Worm (Caenorhabditis elegans) whole organism, L1 larva: ENCODE data around the gene nlp-67.

ENCODE experiments used
- C16A3.4 ChIP-seq: fragments of 150-350 bp; optimal IDR thresholded peaks from 2 replicates; lab custom pipeline; 2014; ENCODE audit warnings: missing biosample characterization, missing genetic modification characterization
- F16B12.6 ChIP-seq: fragments of 150-350 bp; optimal IDR thresholded peaks from 2 replicates; lab custom pipeline; 2014; ENCODE audit warnings: missing biosample characterization, missing genetic modification characterization
- aha-1 ChIP-seq: fragments of 150-350 bp; optimal IDR thresholded peaks from 2 replicates; lab custom pipeline; 2014; ENCODE audit warnings: missing biosample characterization, missing genetic modification characterization
- alr-1 ChIP-seq: fragments of 200-800 bp; sonication (Bioruptor generic); optimal IDR thresholded peaks from 2 replicates; lab custom pipeline; 2018; ENCODE audit warnings: borderline replicate concordance, mild to moderate bottlenecking, missing genetic modification characterization, missing compliant biosample characterization
- aly-2 ChIP-seq: fragments of 150-350 bp; optimal IDR thresholded peaks from 2 replicates; lab custom pipeline; 2014; ENCODE audit warnings: missing biosample characterization, missing genetic modification characterization
- ceh-82 ChIP-seq, 3 experiments: fragments of 150-350 bp in 1 of 3; sonication (generic microtip) in 2 of 3; optimal IDR thresholded peaks; 2 replicates each; lab custom pipeline; 2014 to 2017; ENCODE audit warnings: missing biosample characterization in 3 of 3, missing genetic modification characterization in 3 of 3
- ceh-88 ChIP-seq: fragments of 200-800 bp; sonication (Bioruptor generic); IDR thresholded peaks from 2 replicates; pipeline ENCODE4 v1.3.6; 2022; ENCODE audit warnings: missing genetic modification characterization, missing compliant biosample characterization
- ces-1 ChIP-seq: fragments of 150-350 bp; optimal IDR thresholded peaks from 2 replicates; lab custom pipeline; 2014; ENCODE audit warnings: missing biosample characterization, missing genetic modification reagents, missing genetic modification characterization
- dsc-1 ChIP-seq: sonication (generic microtip); optimal IDR thresholded peaks from 2 replicates; lab custom pipeline; 2016; ENCODE audit warnings: mild to moderate bottlenecking, missing genetic modification characterization, missing compliant biosample characterization
- efl-1 ChIP-seq, 4 experiments: fragments of 150-350 bp; optimal IDR thresholded peaks in 3 of 4; peaks in 1 of 4; 1 replicate in 1 of 4; 2 replicates in 3 of 4; lab custom pipeline; 2014; ENCODE audit warnings: missing biosample characterization in 2 of 4, missing genetic modification characterization in 2 of 4, missing genetic modification reagents in 2 of 4
- efl-3 ChIP-seq: fragments of 200-800 bp; sonication (Bioruptor generic); optimal IDR thresholded peaks from 2 replicates; lab custom pipeline; 2018; ENCODE audit warnings: mild to moderate bottlenecking, missing genetic modification characterization, missing compliant biosample characterization
- egl-27 ChIP-seq, 2 experiments: fragments of 150-350 bp in 1 of 2; sonication (generic microtip); optimal IDR thresholded peaks; 3 replicates each; lab custom pipeline; 2017 to 2018; ENCODE audit warnings: missing biosample characterization in 2 of 2, missing genetic modification characterization in 2 of 2, missing genetic modification reagents in 2 of 2
- elt-2 ChIP-seq: sonication (generic microtip); optimal IDR thresholded peaks from 2 replicates; lab custom pipeline; 2016; ENCODE audit warnings: missing genetic modification characterization, mild to moderate bottlenecking, inconsistent platforms, missing compliant biosample characterization, missing genetic modification reagents
- fkh-4 ChIP-seq: sonication (generic microtip); optimal IDR thresholded peaks from 2 replicates; lab custom pipeline; 2016; ENCODE audit warnings: missing compliant biosample characterization, missing genetic modification characterization, borderline replicate concordance
- fkh-8 ChIP-seq: sonication (generic microtip); optimal IDR thresholded peaks from 2 replicates; lab custom pipeline; 2016; ENCODE audit warnings: mild to moderate bottlenecking, missing genetic modification characterization, missing compliant biosample characterization
- fos-1 ChIP-seq: fragments of 150-350 bp; optimal IDR thresholded peaks from 2 replicates; lab custom pipeline; 2014; ENCODE audit warnings: missing biosample characterization, missing genetic modification characterization
- hlh-4 ChIP-seq: sonication (generic microtip); optimal IDR thresholded peaks from 2 replicates; lab custom pipeline; 2016; ENCODE audit warnings: mild to moderate bottlenecking, missing genetic modification characterization, missing compliant biosample characterization
- hpl-2 ChIP-seq: fragments of 150-350 bp; optimal IDR thresholded peaks from 2 replicates; lab custom pipeline; 2014; ENCODE audit warnings: missing biosample characterization, missing genetic modification reagents, missing genetic modification characterization
- irx-1 ChIP-seq: sonication (generic microtip); optimal IDR thresholded peaks from 2 replicates; lab custom pipeline; 2016; ENCODE audit warnings: missing genetic modification characterization, missing compliant biosample characterization
- lin-15B ChIP-seq: fragments of 150-350 bp; sonication (generic microtip); optimal IDR thresholded peaks from 3 replicates; lab custom pipeline; 2014; ENCODE audit warnings: missing biosample characterization, missing genetic modification characterization
- lin-35 ChIP-seq, 2 experiments: fragments of 150-350 bp; optimal IDR thresholded peaks; 2 replicates each; lab custom pipeline; 2014; ENCODE audit warnings: missing biosample characterization in 2 of 2, missing genetic modification characterization in 2 of 2, missing genetic modification reagents in 2 of 2
- lin-39 ChIP-seq: fragments of 150-350 bp; optimal IDR thresholded peaks from 2 replicates; lab custom pipeline; 2014; ENCODE audit warnings: missing biosample characterization, missing genetic modification reagents, missing genetic modification characterization
- lsy-2 ChIP-seq, 2 experiments: fragments of 150-350 bp; optimal IDR thresholded peaks; 2 replicates each; lab custom pipeline; 2014; ENCODE audit warnings: missing biosample characterization in 2 of 2, missing genetic modification characterization in 2 of 2
- mab-9 ChIP-seq: fragments of 200-800 bp; sonication (Bioruptor generic); IDR thresholded peaks from 2 replicates; pipeline ENCODE4 v1.3.6; 2022; ENCODE audit warnings: missing genetic modification reagents, missing genetic modification characterization, missing compliant biosample characterization
- mdl-1 ChIP-seq, 2 experiments: fragments of 150-350 bp; optimal IDR thresholded peaks; 2 replicates each; lab custom pipeline; 2014 to 2017; ENCODE audit warnings: missing biosample characterization in 2 of 2, missing genetic modification characterization in 2 of 2, inconsistent platforms in 1 of 2
- mef-2 ChIP-seq: fragments of 150-350 bp; optimal IDR thresholded peaks from 2 replicates; lab custom pipeline; 2014; ENCODE audit warnings: missing biosample characterization, missing genetic modification characterization
- mep-1 ChIP-seq: fragments of 150-350 bp; optimal IDR thresholded peaks from 2 replicates; lab custom pipeline; 2014; ENCODE audit warnings: missing biosample characterization, missing genetic modification characterization
- nhr-12 ChIP-seq: sonication (generic microtip); optimal IDR thresholded peaks from 2 replicates; lab custom pipeline; 2017; ENCODE audit warnings: missing biosample characterization, missing genetic modification characterization
- nhr-20 ChIP-seq: sonication (generic microtip); optimal IDR thresholded peaks from 2 replicates; lab custom pipeline; 2016; ENCODE audit warnings: mild to moderate bottlenecking, missing genetic modification characterization, missing compliant biosample characterization
- nhr-237 ChIP-seq: fragments of 150-350 bp; optimal IDR thresholded peaks from 2 replicates; lab custom pipeline; 2014; ENCODE audit warnings: missing biosample characterization, missing genetic modification characterization
- nhr-71 ChIP-seq: sonication (generic microtip); optimal IDR thresholded peaks from 2 replicates; lab custom pipeline; 2016; ENCODE audit warnings: mild to moderate bottlenecking, missing genetic modification characterization, moderate library complexity, missing compliant biosample characterization
- nhr-76 ChIP-seq: sonication (generic microtip); optimal IDR thresholded peaks from 2 replicates; lab custom pipeline; 2017; ENCODE audit warnings: missing biosample characterization, missing genetic modification characterization
- nhr-84 ChIP-seq: sonication (generic microtip); optimal IDR thresholded peaks from 2 replicates; lab custom pipeline; 2017; ENCODE audit warnings: missing biosample characterization, missing genetic modification characterization
- nhr-85 ChIP-seq: sonication (generic microtip); peaks from one replicate; lab custom pipeline; 2016; ENCODE audit warnings: missing genetic modification characterization, inconsistent platforms, missing compliant biosample characterization
- nhr-90 ChIP-seq: sonication (generic microtip); optimal IDR thresholded peaks from 2 replicates; lab custom pipeline; 2016; ENCODE audit warnings: mild to moderate bottlenecking, missing genetic modification characterization, missing compliant biosample characterization; ENCODE audit not compliant: poor library complexity
- pag-3 ChIP-seq: sonication (generic microtip); optimal IDR thresholded peaks from 2 replicates; lab custom pipeline; 2017; ENCODE audit warnings: missing genetic modification characterization, mild to moderate bottlenecking, missing compliant biosample characterization, antibody characterized with exemption, borderline replicate concordance; ENCODE audit not compliant: insufficient read depth
- pqm-1 ChIP-seq: sonication (generic microtip); optimal IDR thresholded peaks from 3 replicates; lab custom pipeline; 2017; ENCODE audit warnings: missing biosample characterization, missing genetic modification characterization
- rnt-1 ChIP-seq: sonication (generic microtip); optimal IDR thresholded peaks from 2 replicates; lab custom pipeline; 2016; ENCODE audit warnings: mild to moderate bottlenecking, missing genetic modification characterization, moderate library complexity, missing compliant biosample characterization
- skn-1 ChIP-seq: fragments of 150-350 bp; optimal IDR thresholded peaks from 2 replicates; lab custom pipeline; 2014; ENCODE audit warnings: missing biosample characterization, missing genetic modification characterization
- snu-23 ChIP-seq: sonication (generic microtip); optimal IDR thresholded peaks from 2 replicates; lab custom pipeline; 2016; ENCODE audit warnings: missing genetic modification characterization, missing compliant biosample characterization
- sptf-1 ChIP-seq: fragments of 150-350 bp; optimal IDR thresholded peaks from 2 replicates; lab custom pipeline; 2014; ENCODE audit warnings: missing biosample characterization, missing genetic modification characterization
- sup-37 ChIP-seq: fragments of 200-800 bp; sonication (Bioruptor generic); optimal IDR thresholded peaks from 2 replicates; lab custom pipeline; 2018; ENCODE audit warnings: mild to moderate bottlenecking, missing genetic modification characterization, missing compliant biosample characterization
- swsn-7 ChIP-seq: sonication (generic microtip); optimal IDR thresholded peaks from 2 replicates; lab custom pipeline; 2016; ENCODE audit warnings: missing genetic modification characterization, missing compliant biosample characterization
- unc-130 ChIP-seq: fragments of 150-350 bp; optimal IDR thresholded peaks from 2 replicates; lab custom pipeline; 2017; ENCODE audit warnings: missing biosample characterization, missing genetic modification characterization, inconsistent platforms
- unc-30 ChIP-seq: sonication (generic microtip); optimal IDR thresholded peaks from 2 replicates; lab custom pipeline; 2017; ENCODE audit warnings: missing biosample characterization, missing genetic modification characterization
- unc-86 ChIP-seq: sonication (generic microtip); optimal IDR thresholded peaks from 2 replicates; lab custom pipeline; 2016; ENCODE audit warnings: missing genetic modification characterization, missing compliant biosample characterization
- vab-15 ChIP-seq: sonication (generic microtip); optimal IDR thresholded peaks from 2 replicates; lab custom pipeline; 2017; ENCODE audit warnings: missing genotype, mild to moderate bottlenecking, missing genetic modification characterization, missing compliant biosample characterization
- zip-4 ChIP-seq: fragments of 200-800 bp; sonication (Bioruptor generic); optimal IDR thresholded peaks from 2 replicates; lab custom pipeline; 2018; ENCODE audit warnings: mild to moderate bottlenecking, missing genetic modification characterization, moderate library complexity, missing compliant biosample characterization
- ztf-11 ChIP-seq, 2 experiments: sonication (generic microtip); optimal IDR thresholded peaks; 2 replicates each; lab custom pipeline; 2016 to 2017; ENCODE audit warnings: missing genetic modification characterization in 2 of 2, missing biosample characterization in 1 of 2, missing compliant biosample characterization in 1 of 2
- ztf-4 ChIP-seq: fragments of 150-350 bp; optimal IDR thresholded peaks from 2 replicates; lab custom pipeline; 2014; ENCODE audit warnings: missing biosample characterization, missing genetic modification characterization

Gene nlp-67

ce11 chrX:16199200-16199764 lies 15.1 kb downstream of the nlp-67 start, which contains the start of gene R11.3:
R11.3 (minus strand) TSS chrX:16199250.
- no peak for TF ChIP-seq C16A3.4 (tag; lab: Kevin White, UChicago)
- TF ChIP-seq swsn-7 (tag; lab: Kevin White, UChicago): no peak

- TF ChIP-seq skn-1 (tag; lab: Kevin White, UChicago) (peak; percentile 30), nhr-71 (tag; lab: Kevin White, UChicago) (peak; percentile 54), zip-4 (GFP tag; lab: Kevin White, UChicago) (no peak), ces-1 (GFP tag; lab: Kevin White, UChicago) (no peak), C16A3.4 (tag; lab: Kevin White, UChicago) (no peak), swsn-7 (tag; lab: Kevin White, UChicago) (peak; percentile 35), fkh-4 (tag; lab: Kevin White, UChicago) (no peak), unc-30 (tag; lab: Kevin White, UChicago) (no peak), pag-3 (tag; lab: Kevin White, UChicago) (no peak), alr-1 (tag; lab: Kevin White, UChicago) (no peak), snu-23 (peak; percentile 53), dsc-1 (tag; lab: Kevin White, UChicago) (peak; percentile 68), efl-3 (GFP tag; lab: Kevin White, UChicago) (no peak), mab-9 (GFP tag; lab: Robert Waterston, UW) (peak; percentile 22; the same call in 1 of the 2 replicates), elt-2 (tag; lab: Kevin White, UChicago) (no peak), aly-2 (tag; lab: Kevin White, UChicago) (no peak), ceh-88 (no peak), ztf-11 (tag; optimal IDR thresholded peaks at IDR 0.05; lab: Kevin White, UChicago) (no peak), fos-1 (tag; lab: Kevin White, UChicago) (no peak), mdl-1 (tag; optimal IDR thresholded peaks at IDR 0.05; lab: Kevin White, UChicago) (no peak), mep-1 (tag; lab: Kevin White, UChicago) (peak; percentile 18), pqm-1 (tag; lab: Kevin White, UChicago) (no peak), sup-37 (GFP tag; lab: Kevin White, UChicago) (no peak), egl-27 (tag; optimal IDR thresholded peaks at IDR 0.05; lab: Kevin White, UChicago) (no peak), nhr-76 (tag; lab: Kevin White, UChicago) (no peak), nhr-20 (tag; lab: Kevin White, UChicago) (peak; percentile 28), unc-130 (tag; lab: Kevin White, UChicago) (no peak), aha-1 (tag; lab: Kevin White, UChicago) (no peak), nhr-84 (tag; lab: Kevin White, UChicago) (no peak), hpl-2 (no peak), rnt-1 (no peak), irx-1 (tag; lab: Kevin White, UChicago) (peak; percentile 47), ztf-4 (no peak), vab-15 (tag; lab: Kevin White, UChicago) (no peak), efl-1 (optimal IDR thresholded peaks at IDR 0.05; lab: Kevin White, UChicago) (peak in 1 of 2 experiments; percentile 11), efl-1 (GFP tag; optimal IDR thresholded peaks at IDR 0.05 in 1 of 2; lab: Kevin White, UChicago) (peak in 1 of 2 experiments; percentile 67), nhr-12 (tag; lab: Kevin White, UChicago) (no peak), mef-2 (tag; lab: Kevin White, UChicago) (no peak), lin-15B (no peak), fkh-8 (peak; percentile 65), unc-86 (tag; lab: Kevin White, UChicago) (peak; percentile 70), nhr-90 (no peak), hlh-4 (tag; lab: Kevin White, UChicago) (no peak), sptf-1 (tag; lab: Kevin White, UChicago) (no peak), ceh-82 (tag; optimal IDR thresholded peaks at IDR 0.05; lab: Kevin White, UChicago) (peak; percentile 5 to 45 (median 35)), lin-35 (GFP tag; optimal IDR thresholded peaks at IDR 0.05; lab: Kevin White, UChicago) (peak in 1 of 2 experiments; percentile 11), F16B12.6 (tag; lab: Kevin White, UChicago) (no peak), nhr-237 (tag; lab: Kevin White, UChicago) (no peak), lin-39 (tag; lab: Kevin White, UChicago) (no peak), lsy-2 (tag; optimal IDR thresholded peaks at IDR 0.05; lab: Kevin White, UChicago) (peak in 1 of 2 experiments; percentile 34), nhr-85 (tag; lab: Kevin White, UChicago) (no peak)
Observed at ce11 chrX:16202229-16202628, 18.1 kb downstream of the nlp-67 start.
